Fruit fly (Drosophila melanogaster) whole organism, embryonic: Measurements from ENCODE around the gene CG5853.
A peak's percentile ranks its signal among the peaks of the same experiment; 100 is the strongest.

ENCODE experiments used
- B-H2 ChIP-seq: fragments of 200-800 bp; sonication (Bioruptor generic); optimal IDR thresholded peaks from 2 replicates; lab custom pipeline; 2018; ENCODE audit warnings: missing biosample characterization, mild to moderate bottlenecking, missing genetic modification characterization
- C15 ChIP-seq: fragments of 200-800 bp; sonication (Bioruptor generic); IDR thresholded peaks from 3 replicates; pipeline ENCODE4 v1.3.6; 2022; ENCODE audit warnings: missing biosample characterization, missing genetic modification characterization
- CG10274 ChIP-seq: fragments of 200-800 bp; sonication (Bioruptor generic); optimal IDR thresholded peaks from 3 replicates; lab custom pipeline; 2017; ENCODE audit warnings: missing biosample characterization, mild to moderate bottlenecking, missing genetic modification characterization
- CG10565 ChIP-seq: fragments of 200-800 bp; sonication (Bioruptor generic); optimal IDR thresholded peaks from 3 replicates; lab custom pipeline; 2016; ENCODE audit warnings: missing biosample characterization, mild to moderate bottlenecking, missing genetic modification characterization
- CG10959 ChIP-seq: fragments of 200-800 bp; sonication (Bioruptor generic); IDR thresholded peaks from 2 replicates; pipeline ENCODE4 v1.3.6; 2022; ENCODE audit warnings: missing biosample characterization, missing genetic modification characterization
- CG12155 ChIP-seq: fragments of 200-800 bp; sonication (Bioruptor generic); optimal IDR thresholded peaks from 3 replicates; lab custom pipeline; 2016; ENCODE audit warnings: missing biosample characterization, missing genetic modification characterization
- CG12236 ChIP-seq: fragments of 200-800 bp; sonication (Bioruptor generic); optimal IDR thresholded peaks from 2 replicates; lab custom pipeline; 2016; ENCODE audit warnings: missing biosample characterization, missing genetic modification characterization
- CG12391 ChIP-seq: fragments of 200-800 bp; sonication (Bioruptor generic); optimal IDR thresholded peaks from 3 replicates; lab custom pipeline; 2018; ENCODE audit warnings: missing biosample characterization, mild to moderate bottlenecking, missing genetic modification characterization, moderate library complexity
- CG12769 ChIP-seq: fragments of 200-800 bp; sonication (Bioruptor generic); optimal IDR thresholded peaks from 2 replicates; lab custom pipeline; 2019; ENCODE audit warnings: missing biosample characterization, mild to moderate bottlenecking, missing genetic modification characterization, moderate library complexity
- CG13123 ChIP-seq: fragments of 200-800 bp; sonication (Bioruptor generic); optimal IDR thresholded peaks from 2 replicates; lab custom pipeline; 2016; ENCODE audit warnings: missing biosample characterization, missing genetic modification characterization
- CG17802 ChIP-seq: fragments of 200-800 bp; sonication (Bioruptor generic); optimal IDR thresholded peaks from 2 replicates; lab custom pipeline; 2018; ENCODE audit warnings: missing biosample characterization, mild to moderate bottlenecking, missing genetic modification characterization, moderate library complexity
- CG2116 ChIP-seq: fragments of 200-800 bp; sonication (Bioruptor generic); optimal IDR thresholded peaks from 3 replicates; lab custom pipeline; 2018; ENCODE audit warnings: missing biosample characterization, mild to moderate bottlenecking, missing genetic modification characterization
- CG4360 ChIP-seq: fragments of 200-800 bp; sonication (Bioruptor generic); IDR thresholded peaks from 2 replicates; pipeline ENCODE4 v1.3.6; 2022; ENCODE audit warnings: missing biosample characterization, missing genetic modification characterization
- CG6689 ChIP-seq: fragments of 200-800 bp; sonication (Bioruptor generic); IDR thresholded peaks from 2 replicates; pipeline ENCODE4 v1.3.6; 2022; ENCODE audit warnings: missing biosample characterization, missing genetic modification characterization
- CG7271 ChIP-seq: fragments of 200-800 bp; sonication (Bioruptor generic); optimal IDR thresholded peaks from 2 replicates; lab custom pipeline; 2018; ENCODE audit warnings: missing biosample characterization, mild to moderate bottlenecking, missing genetic modification characterization, moderate library complexity
- CG7745 ChIP-seq: fragments of 200-800 bp; sonication (Bioruptor generic); optimal IDR thresholded peaks from 2 replicates; lab custom pipeline; 2018; ENCODE audit warnings: missing biosample characterization, mild to moderate bottlenecking, missing genetic modification characterization, moderate library complexity
- CG7928 ChIP-seq: fragments of 200-800 bp; sonication (Bioruptor generic); optimal IDR thresholded peaks from 2 replicates; lab custom pipeline; 2017; ENCODE audit warnings: missing biosample characterization, mild to moderate bottlenecking, missing genetic modification characterization
- CG8089 ChIP-seq: fragments of 200-800 bp; sonication (Bioruptor generic); optimal IDR thresholded peaks from 3 replicates; lab custom pipeline; 2016; ENCODE audit warnings: missing biosample characterization, missing genetic modification characterization
- CG9437 ChIP-seq: fragments of 200-800 bp; sonication (Bioruptor generic); optimal IDR thresholded peaks from 2 replicates; lab custom pipeline; 2018; ENCODE audit warnings: missing biosample characterization, mild to moderate bottlenecking, missing genetic modification characterization
- CG9727 ChIP-seq: fragments of 200-800 bp; sonication (Bioruptor generic); optimal IDR thresholded peaks from 3 replicates; lab custom pipeline; 2017; ENCODE audit warnings: missing biosample characterization, mild to moderate bottlenecking, missing genetic modification characterization
- CG9932 ChIP-seq: fragments of 200-800 bp; sonication (Bioruptor generic); IDR thresholded peaks from 2 replicates; pipeline ENCODE4 v1.3.6; 2022; ENCODE audit warnings: missing biosample characterization, missing genetic modification characterization
- Chrac-16 ChIP-seq: fragments of 200-800 bp; sonication (Bioruptor generic); optimal IDR thresholded peaks from 3 replicates; lab custom pipeline; 2016; ENCODE audit warnings: missing biosample characterization, missing genetic modification characterization
- Dip2 ChIP-seq: fragments of 200-800 bp; sonication (Bioruptor generic); IDR thresholded peaks from 2 replicates; pipeline ENCODE4 v1.3.6; 2022; ENCODE audit warnings: missing biosample characterization, missing genetic modification characterization
- HLH54F ChIP-seq: fragments of 200-800 bp; sonication (Bioruptor generic); optimal IDR thresholded peaks from 3 replicates; lab custom pipeline; 2016; ENCODE audit warnings: missing biosample characterization, missing genetic modification characterization
- HmgZ ChIP-seq: fragments of 200-800 bp; sonication (Bioruptor generic); optimal IDR thresholded peaks from 2 replicates; lab custom pipeline; 2018; ENCODE audit warnings: missing biosample characterization, mild to moderate bottlenecking, missing genetic modification characterization
- Jarid2 ChIP-seq: fragments of 200-800 bp; sonication (Bioruptor generic); optimal IDR thresholded peaks from 3 replicates; lab custom pipeline; 2017; ENCODE audit warnings: mild to moderate bottlenecking, missing biosample characterization, missing genetic modification reagents, missing genetic modification characterization
- ac ChIP-seq: fragments of 200-800 bp; sonication (Bioruptor generic); optimal IDR thresholded peaks from 3 replicates; lab custom pipeline; 2017; ENCODE audit warnings: missing biosample characterization, mild to moderate bottlenecking, missing genetic modification characterization
- ash1 ChIP-seq: fragments of 200-800 bp; sonication (Bioruptor generic); optimal IDR thresholded peaks from 2 replicates; lab custom pipeline; 2018; ENCODE audit warnings: missing biosample characterization, mild to moderate bottlenecking, missing genetic modification characterization
- corto ChIP-seq: fragments of 200-800 bp; sonication (Bioruptor generic); optimal IDR thresholded peaks from 2 replicates; lab custom pipeline; 2016; ENCODE audit warnings: missing biosample characterization, mild to moderate bottlenecking, missing genetic modification characterization, moderate library complexity
- cwo ChIP-seq: fragments of 200-800 bp; sonication (Bioruptor generic); optimal IDR thresholded peaks from 3 replicates; lab custom pipeline; 2017; ENCODE audit warnings: missing biosample characterization, missing genetic modification characterization, mild to moderate bottlenecking, moderate library complexity, missing genetic modification reagents
- dan ChIP-seq: fragments of 200-800 bp; sonication (Bioruptor generic); IDR thresholded peaks from 2 replicates; pipeline ENCODE4 v1.3.6; 2022; ENCODE audit warnings: missing biosample characterization, missing genetic modification characterization
- dati ChIP-seq: fragments of 200-800 bp; sonication (Bioruptor generic); IDR thresholded peaks from 2 replicates; pipeline ENCODE4 v1.3.6; 2022; ENCODE audit warnings: missing biosample characterization, missing genetic modification characterization
- gcm2 ChIP-seq: fragments of 200-800 bp; sonication (Bioruptor generic); optimal IDR thresholded peaks from 2 replicates; lab custom pipeline; 2016; ENCODE audit warnings: missing biosample characterization, missing genetic modification characterization
- jing ChIP-seq: fragments of 200-800 bp; sonication (Bioruptor generic); optimal IDR thresholded peaks from 2 replicates; lab custom pipeline; 2018; ENCODE audit warnings: missing biosample characterization, mild to moderate bottlenecking, missing genetic modification characterization
- jumu ChIP-seq: fragments of 200-800 bp; sonication (Bioruptor generic); optimal IDR thresholded peaks from 3 replicates; lab custom pipeline; 2016; ENCODE audit warnings: missing biosample characterization, missing genetic modification characterization
- maf-S ChIP-seq: fragments of 200-800 bp; sonication (Bioruptor generic); optimal IDR thresholded peaks from 2 replicates; lab custom pipeline; 2016; ENCODE audit warnings: missing biosample characterization, missing genetic modification characterization
- mirr ChIP-seq: fragments of 200-800 bp; sonication (Bioruptor generic); optimal IDR thresholded peaks from 3 replicates; lab custom pipeline; 2018; ENCODE audit warnings: missing biosample characterization, mild to moderate bottlenecking, missing genetic modification characterization
- oc ChIP-seq: fragments of 200-800 bp; sonication (Bioruptor generic); optimal IDR thresholded peaks from 2 replicates; lab custom pipeline; 2018; ENCODE audit warnings: missing biosample characterization, mild to moderate bottlenecking, missing genetic modification characterization, moderate library complexity
- pan ChIP-seq, 4 experiments: fragments of >200 bp in 3 of 4; fragments of 200-800 bp in 1 of 4; sonication (Bioruptor generic) in 1 of 4; optimal IDR thresholded peaks in 3 of 4; IDR thresholded peaks in 1 of 4; 2 replicates each; pipeline versions ENCODE4 v1.3.6 to Lab custom; 2017 to 2022; ENCODE audit warnings: missing biosample characterization in 2 of 4, missing genetic modification characterization in 2 of 4, mixed read lengths in 1 of 4
- pho ChIP-seq: fragments of 200-800 bp; sonication (Bioruptor generic); optimal IDR thresholded peaks from 2 replicates; lab custom pipeline; 2016; ENCODE audit warnings: missing biosample characterization, missing genetic modification characterization
- psq ChIP-seq: fragments of 200-800 bp; sonication (Bioruptor generic); optimal IDR thresholded peaks from 2 replicates; lab custom pipeline; 2017; ENCODE audit warnings: missing biosample characterization, missing genetic modification characterization
- pum ChIP-seq: fragments of 200-800 bp; sonication (Bioruptor generic); optimal IDR thresholded peaks from 2 replicates; lab custom pipeline; 2016; ENCODE audit warnings: missing biosample characterization, missing genetic modification characterization
- repo ChIP-seq: fragments of 200-800 bp; sonication (Bioruptor generic); optimal IDR thresholded peaks from 2 replicates; lab custom pipeline; 2016; ENCODE audit warnings: missing biosample characterization, missing genetic modification characterization
- sens-2 ChIP-seq: fragments of 200-800 bp; sonication (Bioruptor generic); IDR thresholded peaks from 2 replicates; pipeline ENCODE4 v1.3.6; 2022; ENCODE audit warnings: missing biosample characterization, missing genetic modification characterization
- seq ChIP-seq: fragments of 200-800 bp; sonication (Bioruptor generic); IDR thresholded peaks from 2 replicates; pipeline ENCODE4 v1.3.6; 2022; ENCODE audit warnings: missing biosample characterization, missing genetic modification characterization
- sim ChIP-seq: fragments of 200-800 bp; sonication (Bioruptor generic); IDR thresholded peaks from 2 replicates; pipeline ENCODE4 v1.3.6; 2022; ENCODE audit warnings: missing biosample characterization, missing genetic modification characterization
- tna ChIP-seq: fragments of 200-800 bp; sonication (Bioruptor generic); IDR thresholded peaks from 2 replicates; pipeline ENCODE4 v1.3.6; 2022; ENCODE audit warnings: missing biosample characterization, missing genetic modification characterization; ENCODE audit not compliant: partially characterized antibody
- twi ChIP-seq: fragments of 200-800 bp; optimal IDR thresholded peaks from 2 replicates; lab custom pipeline; 2019; ENCODE audit warnings: missing biosample characterization, mild to moderate bottlenecking, missing genetic modification characterization, moderate library complexity
- yki ChIP-seq: fragments of >200 bp; optimal IDR thresholded peaks from 3 replicates; lab custom pipeline; 2018

CG5853 gene

dm6 chr2L:9915011-9915850 lies 32.2 kb downstream of the CG5853 start, which contains the start of gene yip2 (continued):
- TF ChIP-seq CG12155 (peak; percentile 15), CG10565 (GFP tag; lab: Kevin White, UChicago) (no peak), pho (GFP tag; lab: Kevin White, UChicago) (peak; percentile 58), CG10274 (GFP tag; lab: Kevin White, UChicago) (no peak), dan (GFP tag; lab: Robert Waterston, UW) (no peak), CG9437 (GFP tag; lab: Kevin White, UChicago) (no peak), tna (GFP tag; lab: Robert Waterston, UW) (no peak), maf-S (GFP tag; lab: Kevin White, UChicago) (peak; percentile 42), cwo (GFP tag; lab: Kevin White, UChicago) (peak; percentile 35), CG8089 (no peak), CG13123 (no peak), ac (GFP tag; lab: Kevin White, UChicago) (no peak), pum (GFP tag; lab: Kevin White, UChicago) (no peak), CG6689 (peak; percentile 49), oc (tag; lab: Kevin White, UChicago) (peak; percentile 40), HmgZ (peak; percentile 79), C15 (GFP tag; lab: Robert Waterston, UW) (no peak), jumu (GFP tag; lab: Kevin White, UChicago) (peak; percentile 56), jing (GFP tag; lab: Kevin White, UChicago) (no peak), CG7745 (tag; lab: Kevin White, UChicago) (no peak), sens-2 (GFP tag; lab: Robert Waterston, UW) (peak; percentile 45; the same call in 1 of the 2 replicates), CG17802 (no peak), seq (GFP tag; lab: Robert Waterston, UW) (peak; percentile 46; the same call in 1 of the 2 replicates), yki (lab: Kevin White, UChicago) (no peak), HLH54F (GFP tag; lab: Kevin White, UChicago) (peak; percentile 34), CG2116 (GFP tag; lab: Kevin White, UChicago) (peak; percentile 21), Jarid2 (GFP tag; lab: Kevin White, UChicago) (peak; percentile 48), CG4360 (GFP tag; lab: Robert Waterston, UW) (no peak), CG7271 (tag; lab: Kevin White, UChicago) (no peak), mirr (GFP tag; lab: Kevin White, UChicago) (peak; percentile 87), CG12236 (GFP tag; lab: Kevin White, UChicago) (peak; percentile 17), CG7928 (GFP tag; lab: Kevin White, UChicago) (no peak), B-H2 (peak; percentile 66), ash1 (GFP tag; lab: Kevin White, UChicago) (no peak), CG12769 (tag; lab: Kevin White, UChicago) (peak; percentile 74), psq (GFP tag; lab: Kevin White, UChicago) (no peak), Chrac-16 (peak; percentile 25), Dip2 (GFP tag; lab: Robert Waterston, UW) (no peak), twi (tag; lab: Kevin White, UChicago) (no peak), dati (GFP tag; lab: Robert Waterston, UW) (peak; percentile 40; the same call in 1 of the 2 replicates), corto (GFP tag; lab: Kevin White, UChicago) (peak; percentile 22), sim (no peak), CG10959 (no peak), CG9932 (GFP tag; lab: Robert Waterston, UW) (peak; percentile 71), CG12391 (tag; lab: Kevin White, UChicago) (peak; percentile 75), CG9727 (peak; percentile 39), repo (GFP tag; lab: Kevin White, UChicago) (no peak), pan (optimal IDR thresholded peaks at IDR 0.05; lab: Kevin White, UChicago) (no peak), pan (GFP tag; optimal IDR thresholded peaks at IDR 0.05 in 1 of 2, IDR thresholded peaks at IDR 0.05 in 1 of 2) (peak in 1 of 2 experiments; percentile 71), gcm2 (GFP tag; lab: Kevin White, UChicago) (no peak)
